Worm (Caenorhabditis elegans) whole organism, L1 larva: Measurements from ENCODE around the gene ZK1236.9.

ENCODE experiments used
- C04F5.9 ChIP-seq: sonication (generic microtip); optimal IDR thresholded peaks from 2 replicates; lab custom pipeline; 2016; ENCODE audit warnings: missing genetic modification characterization, missing compliant biosample characterization
- Y116A8C.19 ChIP-seq: sonication (generic microtip); optimal IDR thresholded peaks from 2 replicates; lab custom pipeline; 2016; ENCODE audit warnings: missing compliant biosample characterization, missing genetic modification characterization, borderline replicate concordance
- alr-1 ChIP-seq: fragments of 200-800 bp; sonication (Bioruptor generic); optimal IDR thresholded peaks from 2 replicates; lab custom pipeline; 2018; ENCODE audit warnings: borderline replicate concordance, mild to moderate bottlenecking, missing genetic modification characterization, missing compliant biosample characterization
- aly-2 ChIP-seq: fragments of 150-350 bp; optimal IDR thresholded peaks from 2 replicates; lab custom pipeline; 2014; ENCODE audit warnings: missing biosample characterization, missing genetic modification characterization
- ama-1 ChIP-seq: fragments of 150-350 bp; optimal IDR thresholded peaks from 2 replicates; lab custom pipeline; 2014
- ceh-63 ChIP-seq: fragments of 200-800 bp; sonication (Bioruptor generic); optimal IDR thresholded peaks from 2 replicates; lab custom pipeline; 2018; ENCODE audit warnings: mild to moderate bottlenecking, missing genetic modification characterization, missing compliant biosample characterization
- ceh-88 ChIP-seq: fragments of 200-800 bp; sonication (Bioruptor generic); IDR thresholded peaks from 2 replicates; pipeline ENCODE4 v1.3.6; 2022; ENCODE audit warnings: missing genetic modification characterization, missing compliant biosample characterization
- dpl-1 ChIP-seq, 3 experiments: fragments of 150-350 bp in 2 of 3; sonication (generic microtip) in 1 of 3; optimal IDR thresholded peaks; 2 replicates each; lab custom pipeline; 2014 to 2017; ENCODE audit warnings: missing biosample characterization in 3 of 3, missing genetic modification characterization in 3 of 3, missing genetic modification reagents in 3 of 3
- dsc-1 ChIP-seq: sonication (generic microtip); optimal IDR thresholded peaks from 2 replicates; lab custom pipeline; 2016; ENCODE audit warnings: mild to moderate bottlenecking, missing genetic modification characterization, missing compliant biosample characterization
- efl-3 ChIP-seq: fragments of 200-800 bp; sonication (Bioruptor generic); optimal IDR thresholded peaks from 2 replicates; lab custom pipeline; 2018; ENCODE audit warnings: mild to moderate bottlenecking, missing genetic modification characterization, missing compliant biosample characterization
- egl-13 ChIP-seq: sonication (generic microtip); optimal IDR thresholded peaks from 2 replicates; lab custom pipeline; 2016; ENCODE audit warnings: missing genotype, missing genetic modification reagents, missing genetic modification characterization, missing compliant biosample characterization
- egl-27 ChIP-seq, 2 experiments: fragments of 150-350 bp in 1 of 2; sonication (generic microtip); optimal IDR thresholded peaks; 3 replicates each; lab custom pipeline; 2017 to 2018; ENCODE audit warnings: missing biosample characterization in 2 of 2, missing genetic modification characterization in 2 of 2, missing genetic modification reagents in 2 of 2
- elt-2 ChIP-seq: sonication (generic microtip); optimal IDR thresholded peaks from 2 replicates; lab custom pipeline; 2016; ENCODE audit warnings: missing genetic modification characterization, mild to moderate bottlenecking, inconsistent platforms, missing compliant biosample characterization, missing genetic modification reagents
- ets-5 ChIP-seq: fragments of 200-800 bp; sonication (Bioruptor generic); IDR thresholded peaks from 2 replicates; pipeline ENCODE4 v1.3.6; 2022; ENCODE audit warnings: missing genetic modification characterization, missing compliant biosample characterization
- fkh-8 ChIP-seq: sonication (generic microtip); optimal IDR thresholded peaks from 2 replicates; lab custom pipeline; 2016; ENCODE audit warnings: mild to moderate bottlenecking, missing genetic modification characterization, missing compliant biosample characterization
- fos-1 ChIP-seq: fragments of 150-350 bp; optimal IDR thresholded peaks from 2 replicates; lab custom pipeline; 2014; ENCODE audit warnings: missing biosample characterization, missing genetic modification characterization
- grh-1 ChIP-seq: fragments of 200-800 bp; sonication (Bioruptor generic); IDR thresholded peaks from 2 replicates; pipeline ENCODE4 v1.3.6; 2022; ENCODE audit warnings: missing genetic modification reagents, missing genetic modification characterization, missing compliant biosample characterization
- hlh-4 ChIP-seq: sonication (generic microtip); optimal IDR thresholded peaks from 2 replicates; lab custom pipeline; 2016; ENCODE audit warnings: mild to moderate bottlenecking, missing genetic modification characterization, missing compliant biosample characterization
- hpl-2 ChIP-seq: fragments of 150-350 bp; optimal IDR thresholded peaks from 2 replicates; lab custom pipeline; 2014; ENCODE audit warnings: missing biosample characterization, missing genetic modification reagents, missing genetic modification characterization
- irx-1 ChIP-seq: sonication (generic microtip); optimal IDR thresholded peaks from 2 replicates; lab custom pipeline; 2016; ENCODE audit warnings: missing genetic modification characterization, missing compliant biosample characterization
- isw-1 ChIP-seq: fragments of 200-800 bp; sonication (Bioruptor generic); IDR thresholded peaks from 2 replicates; pipeline ENCODE4 v1.3.6; 2022; ENCODE audit warnings: missing genetic modification characterization, missing compliant biosample characterization
- jun-1 ChIP-seq: fragments of 150-350 bp; optimal IDR thresholded peaks from 2 replicates; lab custom pipeline; 2014; ENCODE audit warnings: missing biosample characterization, missing genetic modification reagents, missing genetic modification characterization
- lin-39 ChIP-seq: fragments of 150-350 bp; optimal IDR thresholded peaks from 2 replicates; lab custom pipeline; 2014; ENCODE audit warnings: missing biosample characterization, missing genetic modification reagents, missing genetic modification characterization
- mdl-1 ChIP-seq, 2 experiments: fragments of 150-350 bp; optimal IDR thresholded peaks; 2 replicates each; lab custom pipeline; 2014 to 2017; ENCODE audit warnings: missing biosample characterization in 2 of 2, missing genetic modification characterization in 2 of 2, inconsistent platforms in 1 of 2
- mef-2 ChIP-seq: fragments of 150-350 bp; optimal IDR thresholded peaks from 2 replicates; lab custom pipeline; 2014; ENCODE audit warnings: missing biosample characterization, missing genetic modification characterization
- nhr-11 ChIP-seq: fragments of 150-350 bp; optimal IDR thresholded peaks from 2 replicates; lab custom pipeline; 2014; ENCODE audit warnings: missing biosample characterization, missing genetic modification characterization
- nhr-20 ChIP-seq: sonication (generic microtip); optimal IDR thresholded peaks from 2 replicates; lab custom pipeline; 2016; ENCODE audit warnings: mild to moderate bottlenecking, missing genetic modification characterization, missing compliant biosample characterization
- nhr-237 ChIP-seq: fragments of 150-350 bp; optimal IDR thresholded peaks from 2 replicates; lab custom pipeline; 2014; ENCODE audit warnings: missing biosample characterization, missing genetic modification characterization
- nhr-28 ChIP-seq: fragments of 150-350 bp; optimal IDR thresholded peaks from 2 replicates; lab custom pipeline; 2014; ENCODE audit warnings: missing biosample characterization, missing genetic modification characterization
- nhr-47 ChIP-seq: sonication (generic microtip); optimal IDR thresholded peaks from 2 replicates; lab custom pipeline; 2016; ENCODE audit warnings: mild to moderate bottlenecking, missing genetic modification characterization, moderate library complexity, missing compliant biosample characterization
- nhr-71 ChIP-seq: sonication (generic microtip); optimal IDR thresholded peaks from 2 replicates; lab custom pipeline; 2016; ENCODE audit warnings: mild to moderate bottlenecking, missing genetic modification characterization, moderate library complexity, missing compliant biosample characterization
- nhr-76 ChIP-seq: sonication (generic microtip); optimal IDR thresholded peaks from 2 replicates; lab custom pipeline; 2017; ENCODE audit warnings: missing biosample characterization, missing genetic modification characterization
- nhr-77 ChIP-seq: fragments of 150-350 bp; optimal IDR thresholded peaks from 2 replicates; lab custom pipeline; 2014; ENCODE audit warnings: missing biosample characterization, missing genetic modification characterization
- nhr-84 ChIP-seq: sonication (generic microtip); optimal IDR thresholded peaks from 2 replicates; lab custom pipeline; 2017; ENCODE audit warnings: missing biosample characterization, missing genetic modification characterization
- nhr-85 ChIP-seq: sonication (generic microtip); peaks from one replicate; lab custom pipeline; 2016; ENCODE audit warnings: missing genetic modification characterization, inconsistent platforms, missing compliant biosample characterization
- nhr-90 ChIP-seq: sonication (generic microtip); optimal IDR thresholded peaks from 2 replicates; lab custom pipeline; 2016; ENCODE audit warnings: mild to moderate bottlenecking, missing genetic modification characterization, missing compliant biosample characterization; ENCODE audit not compliant: poor library complexity
- pag-3 ChIP-seq: sonication (generic microtip); optimal IDR thresholded peaks from 2 replicates; lab custom pipeline; 2017; ENCODE audit warnings: missing genetic modification characterization, mild to moderate bottlenecking, missing compliant biosample characterization, antibody characterized with exemption, borderline replicate concordance; ENCODE audit not compliant: insufficient read depth
- pax-3 ChIP-seq: fragments of 200-800 bp; sonication (Bioruptor generic); optimal IDR thresholded peaks from 2 replicates; lab custom pipeline; 2018; ENCODE audit warnings: mild to moderate bottlenecking, missing genetic modification characterization, moderate library complexity, missing compliant biosample characterization
- rnt-1 ChIP-seq: sonication (generic microtip); optimal IDR thresholded peaks from 2 replicates; lab custom pipeline; 2016; ENCODE audit warnings: mild to moderate bottlenecking, missing genetic modification characterization, moderate library complexity, missing compliant biosample characterization
- skn-1 ChIP-seq: fragments of 150-350 bp; optimal IDR thresholded peaks from 2 replicates; lab custom pipeline; 2014; ENCODE audit warnings: missing biosample characterization, missing genetic modification characterization
- snpc-4 ChIP-seq: fragments of 150-350 bp; optimal IDR thresholded peaks from 2 replicates; lab custom pipeline; 2014; ENCODE audit warnings: missing biosample characterization, missing genetic modification characterization
- snu-23 ChIP-seq: sonication (generic microtip); optimal IDR thresholded peaks from 2 replicates; lab custom pipeline; 2016; ENCODE audit warnings: missing genetic modification characterization, missing compliant biosample characterization
- sox-4 ChIP-seq: sonication (generic microtip); optimal IDR thresholded peaks from 2 replicates; lab custom pipeline; 2016; ENCODE audit warnings: missing genetic modification characterization, missing compliant biosample characterization
- swsn-7 ChIP-seq: sonication (generic microtip); optimal IDR thresholded peaks from 2 replicates; lab custom pipeline; 2016; ENCODE audit warnings: missing genetic modification characterization, missing compliant biosample characterization
- tlp-1 ChIP-seq: fragments of 150-350 bp; optimal IDR thresholded peaks from 2 replicates; lab custom pipeline; 2014; ENCODE audit warnings: missing biosample characterization, missing genetic modification characterization
- unc-30 ChIP-seq: sonication (generic microtip); optimal IDR thresholded peaks from 2 replicates; lab custom pipeline; 2017; ENCODE audit warnings: missing biosample characterization, missing genetic modification characterization
- unc-62 ChIP-seq: fragments of 150-350 bp; optimal IDR thresholded peaks from 2 replicates; lab custom pipeline; 2014; ENCODE audit warnings: missing biosample characterization, missing genetic modification reagents, missing genetic modification characterization
- unc-86 ChIP-seq: sonication (generic microtip); optimal IDR thresholded peaks from 2 replicates; lab custom pipeline; 2016; ENCODE audit warnings: missing genetic modification characterization, missing compliant biosample characterization
- unc-98 ChIP-seq: fragments of 200-800 bp; sonication (Bioruptor generic); IDR thresholded peaks from 2 replicates; pipeline ENCODE4 v1.3.6; 2022; ENCODE audit warnings: missing genetic modification characterization, missing compliant biosample characterization
- xbp-1 ChIP-seq: sonication (generic microtip); optimal IDR thresholded peaks from 2 replicates; lab custom pipeline; 2016; ENCODE audit warnings: missing genetic modification characterization, missing compliant biosample characterization

ZK1236.9 gene

ce11 chrIII:8449160-8449807 lies 14.3 kb upstream of the ZK1236.9 start, which contains the start of gene mrpl-32 (continued):
- no peak for TF ChIP-seq hlh-4 (tag; lab: Kevin White, UChicago)

ce11 chrIII:8446940-8447403 lies 12.0 kb upstream of the ZK1236.9 start, which contains the start of gene rpn-3:
rpn-3 (plus strand) TSS chrIII:8447353.
- TF ChIP-seq isw-1 (GFP tag; lab: Robert Waterston, UW) (peak; percentile 98), C04F5.9 (tag; lab: Kevin White, UChicago) (peak; percentile 90), jun-1 (tag; lab: Kevin White, UChicago) (peak; percentile 93), efl-3 (GFP tag; lab: Kevin White, UChicago) (peak; percentile 69), fos-1 (peak; percentile 96), egl-13 (tag; lab: Kevin White, UChicago) (peak; percentile 95), hlh-4 (tag; lab: Kevin White, UChicago) (no peak), aly-2 (tag; lab: Kevin White, UChicago) (peak; percentile 99), elt-2 (tag; lab: Kevin White, UChicago) (peak; percentile 75), nhr-20 (peak; percentile 98), nhr-77 (tag; lab: Kevin White, UChicago) (peak; percentile 95), grh-1 (GFP tag; lab: Robert Waterston, UW) (peak; percentile 91), rnt-1 (tag; lab: Kevin White, UChicago) (peak; percentile 93), skn-1 (tag; lab: Kevin White, UChicago) (peak; percentile 100), irx-1 (tag; lab: Kevin White, UChicago) (peak; percentile 92), ets-5 (GFP tag; lab: Robert Waterston, UW) (no peak), pag-3 (tag; lab: Kevin White, UChicago) (peak; percentile 77), unc-98 (peak; percentile 65; the same call in 1 of the 2 replicates), ceh-63 (GFP tag; lab: Kevin White, UChicago) (no peak), unc-86 (tag; lab: Kevin White, UChicago) (peak; percentile 95), hpl-2 (peak; percentile 67), mdl-1 (tag; optimal IDR thresholded peaks at IDR 0.05; lab: Kevin White, UChicago) (peak in 1 of 2 experiments; percentile 85), egl-27 (tag; optimal IDR thresholded peaks at IDR 0.05; lab: Kevin White, UChicago) (peak in 1 of 2 experiments; percentile 30), xbp-1 (tag; lab: Kevin White, UChicago) (peak; percentile 96), nhr-85 (tag; lab: Kevin White, UChicago) (peak; percentile 96), nhr-71 (tag; lab: Kevin White, UChicago) (peak; percentile 98), alr-1 (tag; lab: Kevin White, UChicago) (no peak), lin-39 (peak; percentile 95), fkh-8 (peak; percentile 99), nhr-11 (tag; lab: Kevin White, UChicago) (peak; percentile 93), nhr-28 (tag; lab: Kevin White, UChicago) (no peak), nhr-47 (tag; lab: Kevin White, UChicago) (peak; percentile 98), ceh-88 (GFP tag; lab: Robert Waterston, UW) (peak; percentile 90), dpl-1 (GFP tag; optimal IDR thresholded peaks at IDR 0.05; lab: Kevin White, UChicago) (peak; percentile 87 to 89 (median 89)), ama-1 (lab: Kevin White, UChicago) (peak; percentile 77), unc-62 (GFP tag; lab: Kevin White, UChicago) (no peak), snpc-4 (tag; lab: Kevin White, UChicago) (peak; percentile 88), pax-3 (tag; lab: Kevin White, UChicago) (peak; percentile 89), unc-30 (tag; lab: Kevin White, UChicago) (no peak), tlp-1 (no peak), swsn-7 (tag; lab: Kevin White, UChicago) (peak; percentile 98), nhr-84 (no peak), nhr-237 (tag; lab: Kevin White, UChicago) (peak; percentile 97), Y116A8C.19 (no peak), mef-2 (peak; percentile 69), sox-4 (tag; lab: Kevin White, UChicago) (peak; percentile 78), nhr-90 (tag; lab: Kevin White, UChicago) (peak; percentile 94), dsc-1 (tag; lab: Kevin White, UChicago) (peak; percentile 98), snu-23 (peak; percentile 99), nhr-76 (tag; lab: Kevin White, UChicago) (peak; percentile 61)
